Worm (Caenorhabditis elegans) whole organism, L1 larva: Measurements from ENCODE around the gene rack-1.
A peak's percentile ranks its signal among the peaks of the same experiment; 100 is the strongest.

ENCODE experiments used
- C04F5.9 ChIP-seq: sonication (generic microtip); optimal IDR thresholded peaks from 2 replicates; lab custom pipeline; 2016; ENCODE audit warnings: missing genetic modification characterization, missing compliant biosample characterization
- C16A3.4 ChIP-seq: fragments of 150-350 bp; optimal IDR thresholded peaks from 2 replicates; lab custom pipeline; 2014; ENCODE audit warnings: missing biosample characterization, missing genetic modification characterization
- C34B4.2 ChIP-seq: sonication (generic microtip); optimal IDR thresholded peaks from 2 replicates; lab custom pipeline; 2017; ENCODE audit warnings: mild to moderate bottlenecking, missing genetic modification characterization, missing compliant biosample characterization
- Y116A8C.19 ChIP-seq: sonication (generic microtip); optimal IDR thresholded peaks from 2 replicates; lab custom pipeline; 2016; ENCODE audit warnings: missing compliant biosample characterization, missing genetic modification characterization, borderline replicate concordance
- alr-1 ChIP-seq: fragments of 200-800 bp; sonication (Bioruptor generic); optimal IDR thresholded peaks from 2 replicates; lab custom pipeline; 2018; ENCODE audit warnings: borderline replicate concordance, mild to moderate bottlenecking, missing genetic modification characterization, missing compliant biosample characterization
- aly-2 ChIP-seq: fragments of 150-350 bp; optimal IDR thresholded peaks from 2 replicates; lab custom pipeline; 2014; ENCODE audit warnings: missing biosample characterization, missing genetic modification characterization
- blmp-1 ChIP-seq: fragments of 150-350 bp; optimal IDR thresholded peaks from 2 replicates; lab custom pipeline; 2014; ENCODE audit warnings: missing biosample characterization, missing genetic modification characterization
- ceh-8 ChIP-seq: fragments of 200-800 bp; sonication (Bioruptor generic); optimal IDR thresholded peaks from 2 replicates; lab custom pipeline; 2018; ENCODE audit warnings: mild to moderate bottlenecking, missing genetic modification characterization, moderate library complexity, missing compliant biosample characterization
- ceh-90 ChIP-seq: sonication (generic microtip); optimal IDR thresholded peaks from 2 replicates; lab custom pipeline; 2016; ENCODE audit warnings: missing genetic modification characterization, missing compliant biosample characterization
- dpl-1 ChIP-seq, 3 experiments: fragments of 150-350 bp in 2 of 3; sonication (generic microtip) in 1 of 3; optimal IDR thresholded peaks; 2 replicates each; lab custom pipeline; 2014 to 2017; ENCODE audit warnings: missing biosample characterization in 3 of 3, missing genetic modification characterization in 3 of 3, missing genetic modification reagents in 3 of 3
- efl-1 ChIP-seq, 4 experiments: fragments of 150-350 bp; optimal IDR thresholded peaks in 3 of 4; peaks in 1 of 4; 1 replicate in 1 of 4; 2 replicates in 3 of 4; lab custom pipeline; 2014; ENCODE audit warnings: missing biosample characterization in 2 of 4, missing genetic modification characterization in 2 of 4, missing genetic modification reagents in 2 of 4
- egl-27 ChIP-seq, 2 experiments: fragments of 150-350 bp in 1 of 2; sonication (generic microtip); optimal IDR thresholded peaks; 3 replicates each; lab custom pipeline; 2017 to 2018; ENCODE audit warnings: missing biosample characterization in 2 of 2, missing genetic modification characterization in 2 of 2, missing genetic modification reagents in 2 of 2
- elt-2 ChIP-seq: sonication (generic microtip); optimal IDR thresholded peaks from 2 replicates; lab custom pipeline; 2016; ENCODE audit warnings: missing genetic modification characterization, mild to moderate bottlenecking, inconsistent platforms, missing compliant biosample characterization, missing genetic modification reagents
- fkh-10 ChIP-seq: sonication (generic microtip); optimal IDR thresholded peaks from 2 replicates; lab custom pipeline; 2017; ENCODE audit warnings: missing biosample characterization, missing genetic modification reagents, missing genetic modification characterization
- fkh-8 ChIP-seq: sonication (generic microtip); optimal IDR thresholded peaks from 2 replicates; lab custom pipeline; 2016; ENCODE audit warnings: mild to moderate bottlenecking, missing genetic modification characterization, missing compliant biosample characterization
- hlh-4 ChIP-seq: sonication (generic microtip); optimal IDR thresholded peaks from 2 replicates; lab custom pipeline; 2016; ENCODE audit warnings: mild to moderate bottlenecking, missing genetic modification characterization, missing compliant biosample characterization
- irx-1 ChIP-seq: sonication (generic microtip); optimal IDR thresholded peaks from 2 replicates; lab custom pipeline; 2016; ENCODE audit warnings: missing genetic modification characterization, missing compliant biosample characterization
- lin-14 ChIP-seq: fragments of 200-800 bp; sonication (Bioruptor generic); optimal IDR thresholded peaks from 2 replicates; lab custom pipeline; 2018; ENCODE audit warnings: mild to moderate bottlenecking, missing genetic modification characterization, moderate library complexity, missing compliant biosample characterization
- lin-15B ChIP-seq: fragments of 150-350 bp; sonication (generic microtip); optimal IDR thresholded peaks from 3 replicates; lab custom pipeline; 2014; ENCODE audit warnings: missing biosample characterization, missing genetic modification characterization
- lin-35 ChIP-seq, 2 experiments: fragments of 150-350 bp; optimal IDR thresholded peaks; 2 replicates each; lab custom pipeline; 2014; ENCODE audit warnings: missing biosample characterization in 2 of 2, missing genetic modification characterization in 2 of 2, missing genetic modification reagents in 2 of 2
- lin-39 ChIP-seq: fragments of 150-350 bp; optimal IDR thresholded peaks from 2 replicates; lab custom pipeline; 2014; ENCODE audit warnings: missing biosample characterization, missing genetic modification reagents, missing genetic modification characterization
- lsy-2 ChIP-seq, 2 experiments: fragments of 150-350 bp; optimal IDR thresholded peaks; 2 replicates each; lab custom pipeline; 2014; ENCODE audit warnings: missing biosample characterization in 2 of 2, missing genetic modification characterization in 2 of 2
- mdl-1 ChIP-seq, 2 experiments: fragments of 150-350 bp; optimal IDR thresholded peaks; 2 replicates each; lab custom pipeline; 2014 to 2017; ENCODE audit warnings: missing biosample characterization in 2 of 2, missing genetic modification characterization in 2 of 2, inconsistent platforms in 1 of 2
- mef-2 ChIP-seq: fragments of 150-350 bp; optimal IDR thresholded peaks from 2 replicates; lab custom pipeline; 2014; ENCODE audit warnings: missing biosample characterization, missing genetic modification characterization
- mep-1 ChIP-seq: fragments of 150-350 bp; optimal IDR thresholded peaks from 2 replicates; lab custom pipeline; 2014; ENCODE audit warnings: missing biosample characterization, missing genetic modification characterization
- nhr-20 ChIP-seq: sonication (generic microtip); optimal IDR thresholded peaks from 2 replicates; lab custom pipeline; 2016; ENCODE audit warnings: mild to moderate bottlenecking, missing genetic modification characterization, missing compliant biosample characterization
- nhr-237 ChIP-seq: fragments of 150-350 bp; optimal IDR thresholded peaks from 2 replicates; lab custom pipeline; 2014; ENCODE audit warnings: missing biosample characterization, missing genetic modification characterization
- nhr-28 ChIP-seq: fragments of 150-350 bp; optimal IDR thresholded peaks from 2 replicates; lab custom pipeline; 2014; ENCODE audit warnings: missing biosample characterization, missing genetic modification characterization
- nhr-85 ChIP-seq: sonication (generic microtip); peaks from one replicate; lab custom pipeline; 2016; ENCODE audit warnings: missing genetic modification characterization, inconsistent platforms, missing compliant biosample characterization
- pax-3 ChIP-seq: fragments of 200-800 bp; sonication (Bioruptor generic); optimal IDR thresholded peaks from 2 replicates; lab custom pipeline; 2018; ENCODE audit warnings: mild to moderate bottlenecking, missing genetic modification characterization, moderate library complexity, missing compliant biosample characterization
- rnt-1 ChIP-seq: sonication (generic microtip); optimal IDR thresholded peaks from 2 replicates; lab custom pipeline; 2016; ENCODE audit warnings: mild to moderate bottlenecking, missing genetic modification characterization, moderate library complexity, missing compliant biosample characterization
- sptf-1 ChIP-seq: fragments of 150-350 bp; optimal IDR thresholded peaks from 2 replicates; lab custom pipeline; 2014; ENCODE audit warnings: missing biosample characterization, missing genetic modification characterization
- swsn-7 ChIP-seq: sonication (generic microtip); optimal IDR thresholded peaks from 2 replicates; lab custom pipeline; 2016; ENCODE audit warnings: missing genetic modification characterization, missing compliant biosample characterization
- tbx-2 ChIP-seq: sonication (generic microtip); optimal IDR thresholded peaks from 2 replicates; lab custom pipeline; 2016; ENCODE audit warnings: missing genetic modification characterization, missing compliant biosample characterization
- unc-62 ChIP-seq: fragments of 150-350 bp; optimal IDR thresholded peaks from 2 replicates; lab custom pipeline; 2014; ENCODE audit warnings: missing biosample characterization, missing genetic modification reagents, missing genetic modification characterization
- zag-1 ChIP-seq: fragments of 150-350 bp; optimal IDR thresholded peaks from 2 replicates; lab custom pipeline; 2014; ENCODE audit warnings: missing biosample characterization, missing genetic modification characterization
- zip-4 ChIP-seq: fragments of 200-800 bp; sonication (Bioruptor generic); optimal IDR thresholded peaks from 2 replicates; lab custom pipeline; 2018; ENCODE audit warnings: mild to moderate bottlenecking, missing genetic modification characterization, moderate library complexity, missing compliant biosample characterization
- ztf-4 ChIP-seq: fragments of 150-350 bp; optimal IDR thresholded peaks from 2 replicates; lab custom pipeline; 2014; ENCODE audit warnings: missing biosample characterization, missing genetic modification characterization

Gene rack-1

ce11 chrIV:10188505-10188904 is 12.0 kb downstream of the rack-1 start:
- no peak for TF ChIP-seq nhr-237 (tag; lab: Kevin White, UChicago)
- no peak for TF ChIP-seq nhr-28 (tag; lab: Kevin White, UChicago)
- TF ChIP-seq mdl-1 (tag; optimal IDR thresholded peaks at IDR 0.05; lab: Kevin White, UChicago) = no peak
- TF ChIP-seq fkh-8 = no peak
- TF ChIP-seq nhr-20 (tag; lab: Kevin White, UChicago) = no peak
- peak; percentile 63 for TF ChIP-seq fkh-10
- TF ChIP-seq irx-1 (tag; lab: Kevin White, UChicago) = no peak

ce11 chrIV:10190586-10190985 is 14.1 kb downstream of the rack-1 start:
- TF ChIP-seq zip-4 (GFP tag; lab: Kevin White, UChicago) (no peak), nhr-20 (tag; lab: Kevin White, UChicago) (no peak), efl-1 (optimal IDR thresholded peaks at IDR 0.05; lab: Kevin White, UChicago) (no peak), efl-1 (GFP tag; optimal IDR thresholded peaks at IDR 0.05 in 1 of 2; lab: Kevin White, UChicago) (peak in 1 of 2 experiments; percentile 69), nhr-85 (tag; lab: Kevin White, UChicago) (no peak), tbx-2 (tag; lab: Kevin White, UChicago) (no peak), zag-1 (tag; lab: Kevin White, UChicago) (no peak), mdl-1 (tag; optimal IDR thresholded peaks at IDR 0.05; lab: Kevin White, UChicago) (no peak), egl-27 (tag; optimal IDR thresholded peaks at IDR 0.05; lab: Kevin White, UChicago) (no peak), fkh-10 (no peak)
- TF ChIP-seq, all 84 proteins: peak for 1

- peak; percentile 20 for TF ChIP-seq lin-14 (GFP tag; lab: Kevin White, UChicago)
- TF ChIP-seq sptf-1 (tag; lab: Kevin White, UChicago) = no peak
- no peak for TF ChIP-seq ztf-4 (tag; lab: Kevin White, UChicago)
- TF ChIP-seq aly-2 = no peak
- TF ChIP-seq C34B4.2 = no peak
- no peak for TF ChIP-seq hlh-4 (tag; lab: Kevin White, UChicago)
- no peak for TF ChIP-seq lin-15B (tag; lab: Kevin White, UChicago)
- no peak for TF ChIP-seq swsn-7 (tag; lab: Kevin White, UChicago)
- TF ChIP-seq fkh-10 = peak; percentile 79
- TF ChIP-seq pax-3 (tag; lab: Kevin White, UChicago) = no peak
- no peak for TF ChIP-seq Y116A8C.19 (tag; lab: Kevin White, UChicago)
- TF ChIP-seq blmp-1 (tag; lab: Kevin White, UChicago) = no peak
- TF ChIP-seq alr-1 (tag; lab: Kevin White, UChicago) = no peak
- no peak for TF ChIP-seq lsy-2 (tag; optimal IDR thresholded peaks at IDR 0.05; lab: Kevin White, UChicago)
- TF ChIP-seq ceh-90 = no peak
- TF ChIP-seq, all 84 proteins: peak for 2
Observed at ce11 chrIV:10191498-10191897, 15.0 kb downstream of the rack-1 start.

ce11 chrIV:10194345-10194744 is 17.9 kb downstream of the rack-1 start, which contains the start of gene ptrg-1:
TSS of gene ptrg-1 (minus strand) at chrIV:10194445.
- TF ChIP-seq zip-4 (GFP tag; lab: Kevin White, UChicago) (no peak), sptf-1 (tag; lab: Kevin White, UChicago) (no peak), elt-2 (tag; lab: Kevin White, UChicago) (no peak), fkh-10 (no peak), ceh-8 (no peak), mef-2 (no peak), C04F5.9 (tag; lab: Kevin White, UChicago) (no peak), blmp-1 (tag; lab: Kevin White, UChicago) (no peak)

ce11 chrIV:10197317-10197867 is 20.9 kb downstream of the rack-1 start, which contains the start of gene gon-4:
TSS of gene gon-4 (plus strand) at chrIV:10197817.
- TF ChIP-seq ztf-4 (tag; lab: Kevin White, UChicago) (no peak), efl-1 (optimal IDR thresholded peaks at IDR 0.05; lab: Kevin White, UChicago) (peak; percentile 29 to 40), efl-1 (GFP tag; optimal IDR thresholded peaks at IDR 0.05 in 1 of 2; lab: Kevin White, UChicago) (peak; percentile 57 to 91), dpl-1 (GFP tag; optimal IDR thresholded peaks at IDR 0.05; lab: Kevin White, UChicago) (peak in 2 of 3 experiments; percentile 37 to 65), mep-1 (tag; lab: Kevin White, UChicago) (peak; percentile 30), unc-62 (GFP tag; lab: Kevin White, UChicago) (no peak), lin-15B (tag; lab: Kevin White, UChicago) (peak; percentile 29), lin-35 (GFP tag; optimal IDR thresholded peaks at IDR 0.05; lab: Kevin White, UChicago) (peak in 1 of 2 experiments; percentile 6), lin-39 (tag; lab: Kevin White, UChicago) (no peak), C16A3.4 (tag; lab: Kevin White, UChicago) (peak; percentile 9), rnt-1 (peak; percentile 6)
- TF ChIP-seq, all 84 proteins: peak for 7
